Comparison of ENCODE assay signal across 1 fruit fly cellular context in genomic region chr3R:8922617-8923242, dm6.
TF ChIP-seq lines count a peak whose summit lies in the region.

No protein-coding gene starts in this region.

TF ChIP-seq in whole organism, embryonic, 481 proteins besides CTCF, POLR2A, EP300 and RAD21 (continued from another document):
- TF ChIP-seq CG8290 (GFP tag; optimal IDR thresholded peaks at IDR 0.05; lab: Kevin White, UChicago) (no peak), CG8290 (tag; optimal IDR thresholded peaks at IDR 0.05; lab: Kevin White, UChicago) (no peak), pfk (GFP tag; optimal IDR thresholded peaks at IDR 0.05; lab: Kevin White, UChicago) (no peak), MTF-1 (GFP tag; optimal IDR thresholded peaks at IDR 0.05; lab: Kevin White, UChicago; ENCODE audit: borderline replicate concordance) (no peak), yki (optimal IDR thresholded peaks at IDR 0.05; lab: Kevin White, UChicago) (no peak), CG2199 (GFP tag; IDR thresholded peaks at IDR 0.05; lab: Robert Waterston, UW) (0 out of 3 replicates have a peak, but pooled peaks have one; percentile 10), CG1602 (GFP tag; optimal IDR thresholded peaks at IDR 0.05; lab: Kevin White, UChicago) (no peak), Atf-2 (GFP tag; optimal IDR thresholded peaks at IDR 0.05; lab: Kevin White, UChicago) (no peak), CG11504 (tag; optimal IDR thresholded peaks at IDR 0.05; lab: Kevin White, UChicago) (peak; percentile 43), ase (GFP tag; IDR thresholded peaks at IDR 0.05; lab: Robert Waterston, UW) (no peak), jigr1 (GFP tag; IDR thresholded peaks at IDR 0.05; lab: Robert Waterston, UW) (no peak), dmrt99B (tag; optimal IDR thresholded peaks at IDR 0.05; lab: Kevin White, UChicago) (peak; percentile 23), hbn (GFP tag; IDR thresholded peaks at IDR 0.05; lab: Robert Waterston, UW; ENCODE audit: partially characterized antibody) (no peak), CG11696 (GFP tag; IDR thresholded peaks at IDR 0.05; lab: Robert Waterston, UW) (peak; percentile 35; the same call in 1 of the 2 replicates), Gug (GFP tag; IDR thresholded peaks at IDR 0.05; lab: Robert Waterston, UW) (peak; percentile 25; the same call in 1 of the 4 replicates), CG2712 (tag; optimal IDR thresholded peaks at IDR 0.05; lab: Kevin White, UChicago) (peak; percentile 55), crol (GFP tag; IDR thresholded peaks at IDR 0.05; lab: Robert Waterston, UW) (0 out of 2 replicates have a peak, but pooled peaks have one; percentile 8), ato (GFP tag; IDR thresholded peaks at IDR 0.05; lab: Robert Waterston, UW; ENCODE audit: partially characterized antibody) (no peak), CG12942 (GFP tag; optimal IDR thresholded peaks at IDR 0.05; lab: Kevin White, UChicago) (no peak), unpg (GFP tag; optimal IDR thresholded peaks at IDR 0.05; lab: Kevin White, UChicago) (peak; percentile 30), Meics (GFP tag; optimal IDR thresholded peaks at IDR 0.05; lab: Kevin White, UChicago) (no peak), slbo (GFP tag; IDR thresholded peaks at IDR 0.05; lab: Robert Waterston, UW) (no peak), stc (GFP tag; IDR thresholded peaks at IDR 0.05; lab: Robert Waterston, UW) (no peak), CG6791 (GFP tag; IDR thresholded peaks at IDR 0.05; lab: Robert Waterston, UW; ENCODE audit: partially characterized antibody) (no peak), aop (GFP tag; IDR thresholded peaks at IDR 0.05; lab: Robert Waterston, UW) (no peak), Blimp-1 (GFP tag; optimal IDR thresholded peaks at IDR 0.05; lab: Kevin White, UChicago) (peak; percentile 75), lola (GFP tag; optimal IDR thresholded peaks at IDR 0.05; lab: Kevin White, UChicago) (peak in 1 of 3 experiments; percentile 7), phol (tag; optimal IDR thresholded peaks at IDR 0.05; lab: Kevin White, UChicago) (peak; percentile 25), ci (GFP tag; IDR thresholded peaks at IDR 0.05; lab: Robert Waterston, UW) (0 out of 3 replicates have a peak, but pooled peaks have one; percentile 37), Abd-B (GFP tag; optimal IDR thresholded peaks at IDR 0.05; lab: Kevin White, UChicago) (peak; percentile 19), pb (GFP tag; optimal IDR thresholded peaks at IDR 0.05; lab: Kevin White, UChicago) (no peak)
TF ChIP-seq in whole organism, embryonic: peak in this region for 54.
